Worm (Caenorhabditis elegans) whole organism, young adult: ENCODE data around the gene npr-11.
A peak's percentile ranks its signal among the peaks of the same experiment; 100 is the strongest.

Source experiments
- B0336.3 ChIP-seq: fragments of 200-800 bp; sonication (Bioruptor generic); IDR thresholded peaks from 2 replicates; pipeline ENCODE4 v1.3.6; 2022; ENCODE audit warnings: missing genetic modification characterization, missing compliant biosample characterization
- C06A6.2 ChIP-seq: fragments of 200-800 bp; sonication (Bioruptor generic); conservative IDR thresholded peaks from 2 replicates; pipeline ENCODE4 v1.3.6; 2022; ENCODE audit warnings: missing genetic modification characterization, missing compliant biosample characterization
- D2030.7 ChIP-seq: fragments of 200-800 bp; sonication (Bioruptor generic); IDR thresholded peaks from 2 replicates; pipeline ENCODE4 v1.3.6; 2022; ENCODE audit warnings: missing genetic modification reagents, missing genetic modification characterization, missing compliant biosample characterization
- F23B12.7 ChIP-seq: sonication (generic microtip); optimal IDR thresholded peaks from 2 replicates; lab custom pipeline; 2017; ENCODE audit warnings: missing genetic modification characterization, mild to moderate bottlenecking, missing compliant biosample characterization, antibody characterized with exemption, moderate library complexity; ENCODE audit not compliant: insufficient read depth
- F49E8.2 ChIP-seq: sonication (generic microtip); optimal IDR thresholded peaks from 3 replicates; lab custom pipeline; 2017; ENCODE audit warnings: missing genetic modification characterization, mild to moderate bottlenecking, missing compliant biosample characterization, antibody characterized with exemption, moderate library complexity; ENCODE audit not compliant: insufficient read depth
- F55B11.4 ChIP-seq: sonication (generic microtip); optimal IDR thresholded peaks from 2 replicates; lab custom pipeline; 2016; ENCODE audit warnings: missing compliant biosample characterization, missing genetic modification characterization, borderline replicate concordance; ENCODE audit not compliant: insufficient read depth
- K12H6.12 ChIP-seq: fragments of 200-800 bp; sonication (Bioruptor generic); optimal IDR thresholded peaks from 2 replicates; lab custom pipeline; 2018; ENCODE audit warnings: mild to moderate bottlenecking, missing genetic modification characterization, missing compliant biosample characterization
- T07F8.4 ChIP-seq: sonication (generic microtip); optimal IDR thresholded peaks from 2 replicates; lab custom pipeline; 2016; ENCODE audit warnings: mild to moderate bottlenecking, missing genetic modification characterization, moderate library complexity, missing compliant biosample characterization
- Y79H2A.3 ChIP-seq: fragments of 200-800 bp; sonication (Bioruptor generic); conservative IDR thresholded peaks from 2 replicates; pipeline ENCODE4 v1.3.6; 2022; ENCODE audit warnings: missing genetic modification reagents, missing genetic modification characterization, missing compliant biosample characterization
- ama-1 ChIP-seq, 3 experiments: fragments of 150-350 bp in 1 of 3; sonication (generic microtip) in 2 of 3; optimal IDR thresholded peaks; 2 replicates each; lab custom pipeline; 2014 to 2018; ENCODE audit warnings: missing biosample characterization in 2 of 3, missing genetic modification characterization in 2 of 3, missing genetic modification reagents in 2 of 3
- attf-6 ChIP-seq: fragments of 200-800 bp; sonication (Bioruptor generic); IDR thresholded peaks from 2 replicates; pipeline ENCODE4 v1.3.6; 2022; ENCODE audit warnings: missing genetic modification reagents, missing genetic modification characterization, missing compliant biosample characterization
- bed-1 ChIP-seq: fragments of 200-800 bp; sonication (Bioruptor generic); IDR thresholded peaks from 2 replicates; pipeline ENCODE4 v1.3.6; 2022; ENCODE audit warnings: missing genetic modification reagents, missing genetic modification characterization, missing compliant biosample characterization
- cebp-2 ChIP-seq: fragments of 200-800 bp; sonication (Bioruptor generic); IDR thresholded peaks from 2 replicates; pipeline ENCODE4 v1.3.6; 2022; ENCODE audit warnings: missing genetic modification characterization, missing compliant biosample characterization
- ceh-79 ChIP-seq: sonication (generic microtip); optimal IDR thresholded peaks from 2 replicates; lab custom pipeline; 2017; ENCODE audit warnings: mild to moderate bottlenecking, missing genetic modification characterization, missing compliant biosample characterization
- ceh-91 ChIP-seq: fragments of 200-800 bp; sonication (Bioruptor generic); IDR thresholded peaks from 2 replicates; pipeline ENCODE4 v1.3.6; 2022; ENCODE audit warnings: missing genetic modification reagents, missing genetic modification characterization, missing compliant biosample characterization
- die-1 ChIP-seq: sonication (generic microtip); optimal IDR thresholded peaks from 2 replicates; lab custom pipeline; 2016; ENCODE audit warnings: missing genotype, mild to moderate bottlenecking, missing genetic modification characterization, missing compliant biosample characterization
- him-1 ChIP-seq: sonication (generic microtip); optimal IDR thresholded peaks from 2 replicates; lab custom pipeline; 2016; ENCODE audit warnings: missing genotype, missing genetic modification reagents, missing genetic modification characterization, missing compliant biosample characterization
- hrde-1 ChIP-seq: sonication (generic microtip); optimal IDR thresholded peaks from 2 replicates; lab custom pipeline; 2016; ENCODE audit warnings: missing genetic modification characterization, mild to moderate bottlenecking, missing compliant biosample characterization, moderate library complexity, missing genotype, missing genetic modification reagents, borderline replicate concordance
- hsf-1 ChIP-seq: fragments of 200-800 bp; sonication (Bioruptor generic); IDR thresholded peaks from 2 replicates; pipeline ENCODE4 v1.3.6; 2022; ENCODE audit warnings: missing genetic modification reagents, missing genetic modification characterization, missing compliant biosample characterization
- let-526 ChIP-seq: fragments of 200-800 bp; sonication (Bioruptor generic); IDR thresholded peaks from 2 replicates; pipeline ENCODE4 v1.3.6; 2022; ENCODE audit warnings: missing genetic modification reagents, missing genetic modification characterization, missing compliant biosample characterization
- lin-26 ChIP-seq: fragments of 200-800 bp; sonication (Bioruptor generic); IDR thresholded peaks from 2 replicates; pipeline ENCODE4 v1.3.6; 2022; ENCODE audit warnings: missing genetic modification reagents, missing genetic modification characterization, missing compliant biosample characterization
- lin-40 ChIP-seq: sonication (generic microtip); optimal IDR thresholded peaks from 2 replicates; lab custom pipeline; 2016; ENCODE audit warnings: missing genetic modification characterization, mild to moderate bottlenecking, missing compliant biosample characterization, missing genotype, missing genetic modification reagents
- lin-54 ChIP-seq: fragments of 200-800 bp; sonication (Bioruptor generic); optimal IDR thresholded peaks from 2 replicates; lab custom pipeline; 2018; ENCODE audit warnings: mild to moderate bottlenecking, missing genetic modification characterization, missing compliant biosample characterization
- madf-10 ChIP-seq: sonication (generic microtip); optimal IDR thresholded peaks from 2 replicates; lab custom pipeline; 2016; ENCODE audit warnings: mild to moderate bottlenecking, missing genetic modification characterization, missing compliant biosample characterization
- nhr-80 ChIP-seq: sonication (generic microtip); optimal IDR thresholded peaks from 2 replicates; lab custom pipeline; 2016; ENCODE audit warnings: missing genetic modification characterization, missing compliant biosample characterization
- snpc-1.3 ChIP-seq: sonication (generic microtip); optimal IDR thresholded peaks from 2 replicates; lab custom pipeline; 2017; ENCODE audit warnings: missing genetic modification characterization, mild to moderate bottlenecking, missing compliant biosample characterization, antibody characterized with exemption, moderate library complexity, missing genotype, missing genetic modification reagents; ENCODE audit not compliant: insufficient read depth
- somi-1 ChIP-seq: fragments of 200-800 bp; sonication (Bioruptor generic); optimal IDR thresholded peaks from 2 replicates; lab custom pipeline; 2018; ENCODE audit warnings: mild to moderate bottlenecking, missing genetic modification characterization, missing compliant biosample characterization
- unc-130 ChIP-seq: sonication (generic microtip); optimal IDR thresholded peaks from 2 replicates; lab custom pipeline; 2016; ENCODE audit warnings: missing genetic modification reagents, missing genetic modification characterization, missing compliant biosample characterization
- unc-62 ChIP-seq: fragments of 150-350 bp; optimal IDR thresholded peaks from 2 replicates; lab custom pipeline; 2014; ENCODE audit warnings: missing biosample characterization, missing genetic modification reagents, missing genetic modification characterization
- zfh-2 ChIP-seq: fragments of 200-800 bp; sonication (Bioruptor generic); conservative IDR thresholded peaks from 2 replicates; pipeline ENCODE4 v1.3.6; 2022; ENCODE audit warnings: missing genetic modification reagents, missing genetic modification characterization, missing compliant biosample characterization
- zim-3 ChIP-seq: sonication (generic microtip); optimal IDR thresholded peaks from 2 replicates; lab custom pipeline; 2017; ENCODE audit warnings: mild to moderate bottlenecking, missing genetic modification characterization, moderate library complexity, missing compliant biosample characterization
- ztf-3 ChIP-seq: fragments of 200-800 bp; sonication (Bioruptor generic); optimal IDR thresholded peaks from 2 replicates; lab custom pipeline; 2018; ENCODE audit warnings: mild to moderate bottlenecking, missing genetic modification characterization, missing compliant biosample characterization

npr-11 gene

DNA sequence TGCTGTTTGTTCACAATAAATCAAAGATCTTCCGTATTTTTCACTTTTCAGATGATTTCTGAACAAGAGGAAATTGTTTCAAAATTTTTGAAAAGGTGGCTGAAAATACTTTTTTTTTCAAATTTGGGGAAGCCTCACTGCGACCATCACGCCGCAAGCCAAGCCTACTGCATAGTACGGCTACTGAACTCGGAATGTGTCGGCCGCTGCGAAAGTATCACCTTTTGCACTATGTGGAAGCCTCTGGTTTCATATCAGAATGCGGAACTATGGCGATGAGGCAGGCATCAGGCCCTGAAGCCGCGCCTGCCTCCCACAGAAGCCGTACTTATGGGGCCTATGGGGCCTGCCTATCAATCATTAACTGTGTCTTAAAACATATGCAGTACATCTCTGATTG is 2.2 kb upstream of the npr-11 start:
- TF ChIP-seq hsf-1 (GFP tag; lab: Robert Waterston, UW) (no peak), cebp-2 (GFP tag; lab: Robert Waterston, UW) (0 out of 2 replicates have a peak, but pooled peaks have one; percentile 37)

DNA sequence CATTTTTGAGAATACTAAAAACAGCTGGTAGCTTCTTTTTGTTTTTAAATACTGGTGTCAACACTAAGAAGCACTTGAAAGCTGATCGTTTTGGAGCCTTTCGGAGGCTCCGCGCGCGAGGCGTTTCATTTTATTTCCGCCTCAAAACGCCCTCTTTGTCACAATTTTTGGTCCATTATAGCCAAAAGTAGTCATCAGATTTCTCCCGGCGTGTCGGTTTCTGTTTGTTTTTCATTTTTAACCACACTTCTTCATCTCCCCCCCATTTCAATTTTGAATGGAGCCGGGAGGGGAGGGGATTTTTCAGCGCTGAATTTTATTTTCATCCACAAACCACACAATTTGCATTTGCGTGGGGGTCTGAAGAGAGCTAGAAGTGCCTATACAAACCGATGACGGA is 5.7 kb downstream of the npr-11 start, which contains the start of gene C25G6.4:
Gene C25G6.4 (minus strand): TSS at position 101 of the 400 bp plus-strand sequence.
- TF ChIP-seq him-1 (tag; lab: Kevin White, UChicago) (no peak), T07F8.4 (tag; lab: Kevin White, UChicago) (no peak), lin-40 (tag; lab: Kevin White, UChicago) (no peak), lin-54 (GFP tag; lab: Kevin White, UChicago) (no peak), zfh-2 (GFP tag; lab: Robert Waterston, UW) (no peak), die-1 (tag; lab: Kevin White, UChicago) (no peak), K12H6.12 (tag; lab: Kevin White, UChicago) (no peak), F23B12.7 (tag; lab: Kevin White, UChicago) (no peak), let-526 (GFP tag; lab: Robert Waterston, UW) (no peak), somi-1 (GFP tag; lab: Kevin White, UChicago) (no peak)

DNA sequence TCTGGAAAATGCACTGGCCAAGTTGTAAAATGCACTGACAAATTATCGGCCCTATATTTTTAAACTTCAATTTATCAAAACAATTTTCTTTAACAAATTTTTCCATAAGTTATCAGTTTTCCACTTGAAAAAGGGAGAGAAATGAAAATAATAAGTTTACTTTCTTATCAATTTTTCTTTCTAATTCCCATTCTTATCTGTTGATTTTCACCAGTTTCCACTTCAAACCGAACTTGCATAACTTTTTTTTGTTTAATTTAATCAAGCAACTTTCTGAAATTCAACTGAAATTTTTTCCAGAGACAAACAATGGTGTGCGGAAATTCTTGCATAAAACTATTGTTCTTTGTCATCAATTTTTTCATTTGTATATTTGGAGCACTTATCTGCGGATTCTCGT is 9.7 kb downstream of the npr-11 start, which contains the start of gene tsp-9:
Gene tsp-9 (plus strand): TSS at position 301 of the 400 bp plus-strand sequence.
- TF ChIP-seq Y79H2A.3 (GFP tag; lab: Robert Waterston, UW) (no peak), nhr-80 (peak; percentile 15)

DNA sequence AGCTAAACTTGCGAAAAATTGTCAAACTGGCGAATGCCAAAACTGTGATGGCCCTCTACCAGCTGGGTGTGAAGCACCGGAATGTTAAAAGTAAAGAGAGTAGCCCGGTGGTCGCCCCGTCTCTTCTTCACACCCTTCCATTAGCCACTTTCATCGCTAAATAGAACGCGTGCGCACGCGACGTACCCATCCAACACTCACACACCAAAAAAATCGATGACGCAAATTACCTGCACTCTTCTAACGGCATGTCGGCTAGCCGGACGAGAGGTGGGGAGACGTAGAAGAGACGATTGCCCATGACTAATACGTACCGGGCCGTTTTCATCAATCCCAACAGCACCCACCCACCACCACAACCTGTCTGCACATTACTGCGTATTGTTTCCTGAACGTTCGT is 11.2 kb downstream of the npr-11 start:
- TF ChIP-seq ama-1 (optimal IDR thresholded peaks at IDR 0.05; lab: Kevin White, UChicago) (no peak), ama-1 (GFP tag; optimal IDR thresholded peaks at IDR 0.05; lab: Kevin White, UChicago) (no peak), unc-62 (GFP tag; lab: Kevin White, UChicago) (no peak), C06A6.2 (GFP tag; lab: Robert Waterston, UW) (no peak), ceh-79 (tag; lab: Kevin White, UChicago) (no peak)

DNA sequence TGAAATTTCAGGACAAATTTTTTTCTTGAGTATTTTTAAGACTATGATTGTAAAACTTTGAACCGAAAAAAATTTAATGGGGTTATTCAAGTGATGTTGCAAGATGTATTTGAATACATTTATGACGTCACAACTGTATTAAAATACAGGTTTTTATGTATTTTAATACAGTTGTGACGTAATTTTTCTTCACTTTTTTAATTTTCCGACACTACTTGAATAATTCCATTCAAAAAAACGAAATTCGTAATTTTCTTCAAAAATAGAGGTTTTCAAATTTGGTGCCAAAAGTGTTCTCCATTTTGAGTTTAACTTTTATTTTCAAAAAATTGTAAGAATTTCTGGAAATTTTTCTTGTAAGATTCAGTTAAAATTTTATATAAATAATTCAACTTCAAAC is 12.7 kb downstream of the npr-11 start:
- TF ChIP-seq lin-26 (GFP tag; lab: Robert Waterston, UW) = no peak
- TF ChIP-seq F23B12.7 (tag; lab: Kevin White, UChicago) = no peak
- no peak for TF ChIP-seq D2030.7
- no peak for TF ChIP-seq ztf-3 (GFP tag; lab: Kevin White, UChicago)
- no peak for TF ChIP-seq B0336.3 (GFP tag; lab: Robert Waterston, UW)
- TF ChIP-seq hrde-1 = no peak
- TF ChIP-seq unc-130 (GFP tag; lab: Kevin White, UChicago) = no peak
- no peak for TF ChIP-seq madf-10 (tag; lab: Kevin White, UChicago)
- no peak for TF ChIP-seq F49E8.2
- TF ChIP-seq snpc-1.3 = no peak

DNA sequence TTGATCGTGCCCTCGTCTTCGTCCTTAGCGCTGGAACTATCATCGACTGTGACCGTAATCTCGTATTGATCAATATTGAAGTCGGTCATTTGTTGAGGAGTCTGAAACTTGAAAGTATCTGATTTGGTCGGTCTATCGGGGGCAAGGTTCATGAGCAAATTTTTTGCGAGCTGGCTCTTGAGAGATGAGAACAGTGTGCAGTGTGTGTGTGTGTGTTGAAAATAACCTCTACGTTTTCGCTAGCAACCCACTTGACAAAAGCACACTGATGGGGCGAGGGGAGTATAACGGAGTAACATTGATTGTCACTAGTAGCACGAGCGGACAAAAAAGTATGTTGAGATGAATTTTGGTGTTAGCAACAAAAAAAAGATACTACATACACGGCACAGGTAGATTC is 16.6 kb downstream of the npr-11 start, which contains the start of gene C25G6.3:
Gene C25G6.3 (minus strand): TSS at position 101 of the 400 bp plus-strand sequence.
- no peak for TF ChIP-seq F55B11.4 (tag; lab: Kevin White, UChicago)
- no peak for TF ChIP-seq ceh-91
- no peak for TF ChIP-seq T07F8.4 (tag; lab: Kevin White, UChicago)
- TF ChIP-seq attf-6 (GFP tag; lab: Robert Waterston, UW) = no peak
- no peak for TF ChIP-seq bed-1 (GFP tag; lab: Robert Waterston, UW)
- no peak for TF ChIP-seq ztf-3 (GFP tag; lab: Kevin White, UChicago)
- no peak for TF ChIP-seq zim-3
